Worm (Caenorhabditis elegans) whole organism, L4 larva: ENCODE results near the gene Y105C5A.13.

Experiments used
- D1046.2 ChIP-seq: fragments of 200-800 bp; sonication (Bioruptor generic); IDR thresholded peaks from 2 replicates; pipeline ENCODE4 v1.3.6; 2022; ENCODE audit warnings: missing genetic modification characterization, missing compliant biosample characterization
- F26F4.8 ChIP-seq: fragments of 200-800 bp; sonication (Bioruptor generic); conservative IDR thresholded peaks from 2 replicates; pipeline ENCODE4 v1.3.6; 2022; ENCODE audit warnings: missing genetic modification characterization, missing compliant biosample characterization
- F44E2.7 ChIP-seq: fragments of 200-800 bp; sonication (Bioruptor generic); IDR thresholded peaks from 2 replicates; pipeline ENCODE4 v2.1.2; 2022; ENCODE audit warnings: missing genetic modification characterization, missing compliant biosample characterization
- F49E8.2 ChIP-seq: sonication (generic microtip); optimal IDR thresholded peaks from 2 replicates; lab custom pipeline; 2016; ENCODE audit warnings: missing compliant biosample characterization, mild to moderate bottlenecking, missing genetic modification characterization, borderline replicate concordance
- R02D3.7 ChIP-seq: fragments of 150-350 bp; sonication (generic microtip); optimal IDR thresholded peaks from 3 replicates; lab custom pipeline; 2014; ENCODE audit warnings: missing biosample characterization, missing genetic modification characterization
- T26A8.4 ChIP-seq: fragments of 200-800 bp; sonication (Bioruptor generic); IDR thresholded peaks from 2 replicates; pipeline ENCODE4 v1.3.6; 2022; ENCODE audit warnings: missing genetic modification characterization, missing compliant biosample characterization
- Y105C5A.15 ChIP-seq: fragments of 200-800 bp; sonication (Bioruptor generic); IDR thresholded peaks from 2 replicates; pipeline ENCODE4 v1.3.6; 2022; ENCODE audit warnings: missing genetic modification characterization, missing compliant biosample characterization
- Y48G9A.11 ChIP-seq: fragments of 200-800 bp; sonication (Bioruptor generic); IDR thresholded peaks from 2 replicates; pipeline ENCODE4 v1.3.6; 2022; ENCODE audit warnings: missing genetic modification reagents, missing genetic modification characterization, missing compliant biosample characterization
- Y5F2A.4 ChIP-seq: fragments of 200-800 bp; sonication (Bioruptor generic); optimal IDR thresholded peaks from 2 replicates; lab custom pipeline; 2018; ENCODE audit warnings: mild to moderate bottlenecking, missing genetic modification characterization, missing compliant biosample characterization
- Y75B8A.6 ChIP-seq: fragments of 200-800 bp; sonication (Bioruptor generic); IDR thresholded peaks from 2 replicates; pipeline ENCODE4 v1.3.6; 2022; ENCODE audit warnings: missing genetic modification reagents, missing genetic modification characterization, missing compliant biosample characterization
- aha-1 ChIP-seq: fragments of 150-350 bp; peaks from one replicate; lab custom pipeline; 2014; ENCODE audit warnings: missing biosample characterization, missing genetic modification characterization
- aly-2 ChIP-seq: sonication (generic microtip); optimal IDR thresholded peaks from 2 replicates; lab custom pipeline; 2018; ENCODE audit warnings: missing biosample characterization, missing genetic modification characterization
- arid-1 ChIP-seq: fragments of 200-800 bp; sonication (Bioruptor generic); conservative IDR thresholded peaks from 2 replicates; pipeline ENCODE4 v1.3.6; 2022; ENCODE audit warnings: missing genetic modification reagents, missing genetic modification characterization, missing compliant biosample characterization
- attf-4 ChIP-seq: sonication (generic microtip); optimal IDR thresholded peaks from 3 replicates; lab custom pipeline; 2017; ENCODE audit warnings: missing biosample characterization, missing genetic modification characterization
- ceh-32 ChIP-seq: sonication (generic microtip); optimal IDR thresholded peaks from 2 replicates; lab custom pipeline; 2016; ENCODE audit warnings: mild to moderate bottlenecking, missing genetic modification characterization, missing compliant biosample characterization; ENCODE audit not compliant: poor library complexity
- ceh-82 ChIP-seq: sonication (generic microtip); optimal IDR thresholded peaks from 2 replicates; lab custom pipeline; 2017; ENCODE audit warnings: missing biosample characterization, missing genetic modification characterization
- cey-2 ChIP-seq: sonication (generic microtip); optimal IDR thresholded peaks from 3 replicates; lab custom pipeline; 2017; ENCODE audit warnings: missing genetic modification characterization, mild to moderate bottlenecking, missing compliant biosample characterization, antibody characterized with exemption, borderline replicate concordance; ENCODE audit not compliant: insufficient read depth
- ctbp-1 ChIP-seq: fragments of 200-800 bp; sonication (Bioruptor generic); IDR thresholded peaks from 2 replicates; pipeline ENCODE4 v1.3.6; 2022; ENCODE audit warnings: missing genetic modification reagents, missing genetic modification characterization, missing compliant biosample characterization
- daf-12 ChIP-seq: fragments of 150-350 bp; optimal IDR thresholded peaks from 2 replicates; lab custom pipeline; 2014; ENCODE audit warnings: missing biosample characterization, missing genetic modification reagents, missing genetic modification characterization
- daf-19 ChIP-seq: fragments of 200-800 bp; sonication (Bioruptor generic); conservative IDR thresholded peaks from 2 replicates; pipeline ENCODE4 v1.3.6; 2022; ENCODE audit warnings: missing genetic modification characterization, missing compliant biosample characterization
- dmd-9 ChIP-seq: fragments of 200-800 bp; sonication (Bioruptor generic); IDR thresholded peaks from 2 replicates; pipeline ENCODE4 v1.3.6; 2022; ENCODE audit warnings: missing genetic modification reagents, missing genetic modification characterization, missing compliant biosample characterization
- duxl-1 ChIP-seq: sonication (generic microtip); optimal IDR thresholded peaks from 2 replicates; lab custom pipeline; 2016; ENCODE audit warnings: mild to moderate bottlenecking, missing genetic modification characterization, moderate library complexity, missing compliant biosample characterization; ENCODE audit not compliant: poor library complexity
- dve-1 ChIP-seq: sonication (generic microtip); optimal IDR thresholded peaks from 2 replicates; lab custom pipeline; 2017; ENCODE audit warnings: antibody characterized with exemption, mild to moderate bottlenecking, missing genetic modification characterization, missing compliant biosample characterization; ENCODE audit not compliant: insufficient read depth
- fkh-10 ChIP-seq: fragments of 150-350 bp; optimal IDR thresholded peaks from 2 replicates; lab custom pipeline; 2014; ENCODE audit warnings: missing biosample characterization, missing genetic modification reagents, missing genetic modification characterization
- gei-8 ChIP-seq: fragments of 200-800 bp; sonication (Bioruptor generic); optimal IDR thresholded peaks from 2 replicates; lab custom pipeline; 2018; ENCODE audit warnings: mild to moderate bottlenecking, missing genetic modification characterization, missing compliant biosample characterization
- hlh-30 ChIP-seq: sonication (generic microtip); optimal IDR thresholded peaks from 2 replicates; lab custom pipeline; 2017; ENCODE audit warnings: antibody characterized with exemption, mild to moderate bottlenecking, missing genetic modification characterization, missing compliant biosample characterization; ENCODE audit not compliant: insufficient read depth
- jun-1 ChIP-seq: fragments of 150-350 bp; optimal IDR thresholded peaks from 2 replicates; lab custom pipeline; 2014; ENCODE audit warnings: missing biosample characterization, missing genetic modification reagents, missing genetic modification characterization
- lim-7 ChIP-seq: fragments of 200-800 bp; sonication (Bioruptor generic); IDR thresholded peaks from 2 replicates; pipeline ENCODE4 v1.3.6; 2022; ENCODE audit warnings: missing genetic modification characterization, missing compliant biosample characterization
- lin-1 ChIP-seq: fragments of 200-800 bp; sonication (Bioruptor generic); IDR thresholded peaks from 2 replicates; pipeline ENCODE4 v1.3.6; 2022; ENCODE audit warnings: missing genetic modification reagents, missing genetic modification characterization, missing compliant biosample characterization
- lin-13 ChIP-seq: fragments of 150-350 bp; optimal IDR thresholded peaks from 2 replicates; lab custom pipeline; 2014; ENCODE audit warnings: missing biosample characterization, missing genetic modification reagents, missing genetic modification characterization
- lin-29 ChIP-seq: fragments of 200-800 bp; sonication (Bioruptor generic); IDR thresholded peaks from 2 replicates; pipeline ENCODE4 v1.3.6; 2022; ENCODE audit warnings: missing genetic modification reagents, missing genetic modification characterization, missing compliant biosample characterization
- lin-38 ChIP-seq: fragments of 200-800 bp; sonication (Bioruptor generic); IDR thresholded peaks from 2 replicates; pipeline ENCODE4 v1.3.6; 2022; ENCODE audit warnings: missing genetic modification reagents, missing genetic modification characterization, missing compliant biosample characterization
- lir-3 ChIP-seq: sonication (generic microtip); optimal IDR thresholded peaks from 2 replicates; lab custom pipeline; 2016; ENCODE audit warnings: mild to moderate bottlenecking, missing genetic modification characterization, missing compliant biosample characterization
- madf-5 ChIP-seq, 2 experiments: fragments of 200-800 bp; sonication (Bioruptor generic); IDR thresholded peaks; 2 replicates each; pipeline ENCODE4 v1.3.6; 2022; ENCODE audit warnings: missing compliant biosample characterization in 2 of 2, missing genetic modification characterization in 2 of 2
- mdt-29 ChIP-seq: fragments of 200-800 bp; sonication (Bioruptor generic); IDR thresholded peaks from 2 replicates; pipeline ENCODE4 v1.3.6; 2022; ENCODE audit warnings: missing genetic modification reagents, missing genetic modification characterization, missing compliant biosample characterization
- mxl-3 ChIP-seq: fragments of 200-800 bp; sonication (Bioruptor generic); optimal IDR thresholded peaks from 2 replicates; lab custom pipeline; 2018; ENCODE audit warnings: mild to moderate bottlenecking, missing genetic modification characterization, missing compliant biosample characterization
- nhr-10 ChIP-seq: fragments of 150-350 bp; optimal IDR thresholded peaks from 2 replicates; lab custom pipeline; 2014; ENCODE audit warnings: missing biosample characterization, missing genetic modification characterization
- nhr-11 ChIP-seq: fragments of 150-350 bp; optimal IDR thresholded peaks from 2 replicates; lab custom pipeline; 2014; ENCODE audit warnings: missing biosample characterization, missing genetic modification characterization
- nhr-237 ChIP-seq: sonication (generic microtip); optimal IDR thresholded peaks from 2 replicates; lab custom pipeline; 2017; ENCODE audit warnings: missing biosample characterization, missing genetic modification characterization
- nhr-25 ChIP-seq: sonication (generic microtip); optimal IDR thresholded peaks from 2 replicates; lab custom pipeline; 2017; ENCODE audit warnings: missing genetic modification characterization, mild to moderate bottlenecking, missing compliant biosample characterization, antibody characterized with exemption, moderate library complexity, borderline replicate concordance; ENCODE audit not compliant: insufficient read depth
- nhr-28 ChIP-seq: fragments of 150-350 bp; optimal IDR thresholded peaks from 2 replicates; lab custom pipeline; 2014; ENCODE audit warnings: missing biosample characterization, missing genetic modification characterization
- nhr-41 ChIP-seq: fragments of 200-800 bp; sonication (Bioruptor generic); IDR thresholded peaks from 2 replicates; pipeline ENCODE4 v1.3.6; 2022; ENCODE audit warnings: missing genetic modification reagents, missing genetic modification characterization, missing compliant biosample characterization
- nhr-48 ChIP-seq: sonication (generic microtip); optimal IDR thresholded peaks from 2 replicates; lab custom pipeline; 2016; ENCODE audit warnings: mild to moderate bottlenecking, missing genetic modification characterization, missing compliant biosample characterization
- pha-4 ChIP-seq, 2 experiments: fragments of 150-350 bp in 1 of 2; fragments of 200-800 bp in 1 of 2; sonication (Bioruptor generic) in 1 of 2; IDR thresholded peaks in 1 of 2; optimal IDR thresholded peaks in 1 of 2; 2 replicates each; pipeline versions ENCODE4 v1.3.6 to Lab custom; 2014 to 2022; ENCODE audit warnings: missing genetic modification characterization in 2 of 2, missing genetic modification reagents in 2 of 2, missing biosample characterization in 1 of 2, missing compliant biosample characterization in 1 of 2
- pqm-1 ChIP-seq: sonication (generic microtip); optimal IDR thresholded peaks from 2 replicates; lab custom pipeline; 2017; ENCODE audit warnings: missing biosample characterization, missing genetic modification characterization
- sdz-12 ChIP-seq: fragments of 200-800 bp; sonication (Bioruptor generic); optimal IDR thresholded peaks from 2 replicates; lab custom pipeline; 2018; ENCODE audit warnings: mild to moderate bottlenecking, missing genetic modification characterization, missing compliant biosample characterization
- snpc-4 ChIP-seq: fragments of 150-350 bp; optimal IDR thresholded peaks from 2 replicates; lab custom pipeline; 2014; ENCODE audit warnings: missing biosample characterization, missing genetic modification characterization
- spr-1 ChIP-seq: sonication (generic microtip); optimal IDR thresholded peaks from 2 replicates; lab custom pipeline; 2016; ENCODE audit warnings: mild to moderate bottlenecking, missing genetic modification characterization, missing compliant biosample characterization
- unc-130 ChIP-seq: sonication (generic microtip); optimal IDR thresholded peaks from 2 replicates; lab custom pipeline; 2016; ENCODE audit warnings: missing genetic modification reagents, missing genetic modification characterization, missing compliant biosample characterization
- zfp-3 ChIP-seq: fragments of 200-800 bp; sonication (Bioruptor generic); conservative IDR thresholded peaks from 2 replicates; pipeline ENCODE4 v1.3.6; 2022; ENCODE audit warnings: missing genetic modification reagents, missing genetic modification characterization, missing compliant biosample characterization

Y105C5A.13 gene

ce11 chrIV:15693268-15693667, 52.2 kb downstream of the Y105C5A.13 start (continued):
- TF ChIP-seq nhr-48 (tag; lab: Kevin White, UChicago) (no peak), lin-1 (GFP tag; lab: Robert Waterston, UW) (0 out of 2 replicates have a peak, but pooled peaks have one; percentile 28), nhr-237 (tag; lab: Kevin White, UChicago) (no peak), jun-1 (no peak), lir-3 (peak; percentile 39), aha-1 (peak; percentile 39), mxl-3 (GFP tag; lab: Kevin White, UChicago) (no peak), ctbp-1 (GFP tag; lab: Robert Waterston, UW) (no peak), ceh-82 (no peak), Y48G9A.11 (GFP tag; lab: Robert Waterston, UW) (peak; percentile 54; the same call in 1 of the 2 replicates), hlh-30 (tag; lab: Kevin White, UChicago) (no peak), aly-2 (tag; lab: Kevin White, UChicago) (no peak), pha-4 (GFP tag; IDR thresholded peaks at IDR 0.05; lab: Robert Waterston, UW) (peak; percentile 79), pha-4 (tag; optimal IDR thresholded peaks at IDR 0.05; lab: Kevin White, UChicago) (no peak), lin-38 (GFP tag; lab: Robert Waterston, UW) (peak; percentile 74), lin-29 (GFP tag; lab: Robert Waterston, UW) (no peak), cey-2 (tag; lab: Kevin White, UChicago) (no peak), pqm-1 (tag; lab: Kevin White, UChicago) (no peak), spr-1 (tag; lab: Kevin White, UChicago) (peak; percentile 45), gei-8 (GFP tag; lab: Kevin White, UChicago) (peak; percentile 35), F49E8.2 (tag; lab: Kevin White, UChicago) (peak; percentile 83), F26F4.8 (peak; percentile 83; the same call in 1 of the 2 replicates), nhr-28 (tag; lab: Kevin White, UChicago) (no peak), nhr-11 (tag; lab: Kevin White, UChicago) (no peak), ceh-32 (no peak), nhr-41 (GFP tag; lab: Robert Waterston, UW) (0 out of 2 replicates have a peak, but pooled peaks have one; percentile 45), nhr-25 (no peak), zfp-3 (GFP tag; lab: Robert Waterston, UW) (no peak), Y75B8A.6 (GFP tag; lab: Robert Waterston, UW) (no peak), madf-5 (GFP tag; IDR thresholded peaks at IDR 0.05; lab: Robert Waterston, UW) (peak; percentile 34 to 84; a peak in 2 of 4 replicates), attf-4 (no peak), dmd-9 (GFP tag; lab: Robert Waterston, UW) (no peak), dve-1 (peak; percentile 9), T26A8.4 (peak; percentile 38; the same call in 1 of the 2 replicates), sdz-12 (GFP tag; lab: Kevin White, UChicago) (peak; percentile 45), mdt-29 (GFP tag; lab: Robert Waterston, UW) (peak; percentile 87), D1046.2 (GFP tag; lab: Robert Waterston, UW) (no peak), Y5F2A.4 (GFP tag; lab: Kevin White, UChicago) (peak; percentile 30), fkh-10 (GFP tag; lab: Kevin White, UChicago) (no peak), R02D3.7 (tag; lab: Kevin White, UChicago) (no peak), unc-130 (GFP tag; lab: Kevin White, UChicago) (peak; percentile 60), daf-12 (tag; lab: Kevin White, UChicago) (no peak), nhr-10 (tag; lab: Kevin White, UChicago) (no peak), Y105C5A.15 (GFP tag; lab: Robert Waterston, UW) (no peak), F44E2.7 (GFP tag; lab: Robert Waterston, UW) (0 out of 2 replicates have a peak, but pooled peaks have one; percentile 78), duxl-1 (tag; lab: Kevin White, UChicago) (peak; percentile 34), lim-7 (no peak), daf-19 (no peak), arid-1 (GFP tag; lab: Robert Waterston, UW) (no peak), lin-13 (GFP tag; lab: Kevin White, UChicago) (no peak), snpc-4 (tag; lab: Kevin White, UChicago) (peak; percentile 63)
